Fruit fly (Drosophila melanogaster) whole organism, wandering third instar larva: ENCODE data around the gene JTBR.

ENCODE experiments used
- CG32264 ChIP-seq: fragments of 200-800 bp; sonication (Bioruptor generic); optimal IDR thresholded peaks from 2 replicates; lab custom pipeline; 2016; ENCODE audit warnings: missing biosample characterization, missing genetic modification characterization
- CrebA ChIP-seq: fragments of 200-800 bp; sonication (Bioruptor generic); optimal IDR thresholded peaks from 2 replicates; lab custom pipeline; 2016; ENCODE audit warnings: missing biosample characterization, mild to moderate bottlenecking, missing genetic modification characterization, borderline replicate concordance
- Hr78 ChIP-seq: fragments of >200 bp; optimal IDR thresholded peaks from 2 replicates; lab custom pipeline; 2017; ENCODE audit warnings: missing biosample characterization, missing genetic modification characterization
- Hr83 ChIP-seq: fragments of 200-300 bp; sonication (Bioruptor generic); optimal IDR thresholded peaks from 2 replicates; lab custom pipeline; 2016; ENCODE audit warnings: missing biosample characterization, mild to moderate bottlenecking, missing genetic modification characterization, moderate library complexity; ENCODE audit not compliant: poor library complexity, severe bottlenecking
- Jra ChIP-seq: sonication (Bioruptor generic); optimal IDR thresholded peaks from 2 replicates; lab custom pipeline; 2016; ENCODE audit warnings: missing biosample characterization, missing genetic modification characterization
- Myc ChIP-seq: fragments of >200 bp; optimal IDR thresholded peaks from 2 replicates; lab custom pipeline; 2017
- fru ChIP-seq: fragments of 200-800 bp; sonication (Bioruptor generic); optimal IDR thresholded peaks from 3 replicates; lab custom pipeline; 2016; ENCODE audit warnings: missing biosample characterization, mild to moderate bottlenecking, missing genetic modification characterization
- h ChIP-seq: fragments of 200-800 bp; sonication (Bioruptor generic); optimal IDR thresholded peaks from 3 replicates; lab custom pipeline; 2016; ENCODE audit warnings: missing biosample characterization, mild to moderate bottlenecking, missing genetic modification characterization
- pan ChIP-seq: fragments of >200 bp; optimal IDR thresholded peaks from 2 replicates; lab custom pipeline; 2017
- rgr ChIP-seq: fragments of 200-800 bp; sonication (Bioruptor generic); optimal IDR thresholded peaks from 3 replicates; lab custom pipeline; 2016; ENCODE audit warnings: missing biosample characterization, mild to moderate bottlenecking, missing genetic modification characterization
- woc ChIP-seq: sonication (Bioruptor generic); optimal IDR thresholded peaks from 2 replicates; lab custom pipeline; 2016; ENCODE audit warnings: missing biosample characterization, mild to moderate bottlenecking, missing genetic modification characterization

- TF ChIP-seq h (GFP tag; lab: Kevin White, UChicago), result no peak
- TF ChIP-seq Myc (lab: Kevin White, UChicago), result no peak
- TF ChIP-seq Jra (GFP tag; lab: Kevin White, UChicago), result no peak
- TF ChIP-seq Hr78, result no peak
- TF ChIP-seq rgr (GFP tag; lab: Kevin White, UChicago), result no peak
- TF ChIP-seq CrebA, result no peak
- TF ChIP-seq pan, result no peak
- TF ChIP-seq CG32264 (GFP tag; lab: Kevin White, UChicago), result no peak
- no peak for TF ChIP-seq woc (GFP tag; lab: Kevin White, UChicago)
- TF ChIP-seq Hr83 (GFP tag; lab: Kevin White, UChicago), result no peak
- no peak for TF ChIP-seq fru (GFP tag; lab: Kevin White, UChicago)
These were observed 13.3 kb downstream of the JTBR start for dm6 chr3L:1789339-1789738.
